Worm (Caenorhabditis elegans): ENCODE measurements around the gene rpl-29.

Gene rpl-29

ce11 chrIV:13881754-13882275, at the start of gene rpl-29 (continued):
- TF ChIP-seq fkh-8 (tag; optimal IDR thresholded peaks at IDR 0.05) (peak; percentile 86), lin-35 (GFP tag; optimal IDR thresholded peaks at IDR 0.05) (peak; percentile 83 to 92), pag-3 (tag; optimal IDR thresholded peaks at IDR 0.05; ENCODE audit: borderline replicate concordance, insufficient read depth) (no peak), nhr-77 (tag; optimal IDR thresholded peaks at IDR 0.05) (peak; percentile 82), fkh-10 (GFP tag; optimal IDR thresholded peaks at IDR 0.05) (peak; percentile 49), jun-1 (tag; optimal IDR thresholded peaks at IDR 0.05) (peak; percentile 82), blmp-1 (tag; optimal IDR thresholded peaks at IDR 0.05) (peak; percentile 70), unc-98 (GFP tag; IDR thresholded peaks at IDR 0.05) (peak; percentile 29; the same call in 1 of the 2 replicates), pqm-1 (tag; optimal IDR thresholded peaks at IDR 0.05) (no peak), ceh-90 (tag; optimal IDR thresholded peaks at IDR 0.05) (peak; percentile 52), nhr-47 (tag; optimal IDR thresholded peaks at IDR 0.05) (peak; percentile 95), hlh-17 (GFP tag; optimal IDR thresholded peaks at IDR 0.05; ENCODE audit: borderline replicate concordance) (no peak), alr-1 (tag; optimal IDR thresholded peaks at IDR 0.05; ENCODE audit: borderline replicate concordance) (no peak), lir-3 (tag; optimal IDR thresholded peaks at IDR 0.05; ENCODE audit: poor library complexity) (no peak), zag-1 (tag; optimal IDR thresholded peaks at IDR 0.05) (no peak), nhr-19 (GFP tag; conservative IDR thresholded peaks at IDR 0.05) (peak; percentile 92), ztf-4 (tag; optimal IDR thresholded peaks at IDR 0.05) (peak; percentile 82), lsy-2 (tag; optimal IDR thresholded peaks at IDR 0.05) (peak; percentile 99), tbx-2 (tag; optimal IDR thresholded peaks at IDR 0.05) (peak; percentile 91), C04F5.9 (tag; optimal IDR thresholded peaks at IDR 0.05) (peak; percentile 75), hlh-4 (tag; optimal IDR thresholded peaks at IDR 0.05) (no peak), lin-14 (GFP tag; optimal IDR thresholded peaks at IDR 0.05) (peak; percentile 90), vab-15 (tag; optimal IDR thresholded peaks at IDR 0.05) (peak; percentile 58), ztf-11 (tag; optimal IDR thresholded peaks at IDR 0.05) (peak in 1 of 2 experiments; percentile 64), fkh-4 (tag; optimal IDR thresholded peaks at IDR 0.05; ENCODE audit: borderline replicate concordance) (peak; percentile 37), egl-13 (tag; optimal IDR thresholded peaks at IDR 0.05) (peak; percentile 53)

- peak; percentile 66 for TF ChIP-seq nhr-85 (tag)
- no peak for TF ChIP-seq efl-1 (optimal IDR thresholded peaks at IDR 0.05)
- TF ChIP-seq efl-1 (GFP tag; optimal IDR thresholded peaks at IDR 0.05 in 1 of 2), result peak in 1 of 2 experiments; percentile 61
- no peak for TF ChIP-seq lin-39 (tag; optimal IDR thresholded peaks at IDR 0.05)
Observed at ce11 chrIV:13834394-13835129, 47.5 kb upstream of the rpl-29 start.

- no peak for TF ChIP-seq unc-30 (tag; optimal IDR thresholded peaks at IDR 0.05)
- TF ChIP-seq nhr-28 (tag; optimal IDR thresholded peaks at IDR 0.05), result no peak
- TF ChIP-seq fkh-10 (GFP tag; optimal IDR thresholded peaks at IDR 0.05), result no peak
- no peak for TF ChIP-seq lin-35 (GFP tag; optimal IDR thresholded peaks at IDR 0.05)
- TF ChIP-seq unc-98 (GFP tag; IDR thresholded peaks at IDR 0.05), result no peak
- TF ChIP-seq rnt-1 (tag; optimal IDR thresholded peaks at IDR 0.05), result no peak
- no peak for TF ChIP-seq ces-1 (GFP tag; optimal IDR thresholded peaks at IDR 0.05)
- TF ChIP-seq lin-39 (tag; optimal IDR thresholded peaks at IDR 0.05), result no peak
- no peak for TF ChIP-seq ceh-90 (tag; optimal IDR thresholded peaks at IDR 0.05)
Observed at ce11 chrIV:13836290-13836689, 45.7 kb upstream of the rpl-29 start, which contains the start of gene H08M01.1. Gene H08M01.1 (minus strand): TSS chrIV:13836390.

- no peak for TF ChIP-seq nhr-12 (tag; optimal IDR thresholded peaks at IDR 0.05)
- TF ChIP-seq pag-3 (tag; optimal IDR thresholded peaks at IDR 0.05; ENCODE audit: borderline replicate concordance, insufficient read depth), result no peak
Observed at ce11 chrIV:13838296-13838695, 43.7 kb upstream of the rpl-29 start.
